Comparison of ENCODE assay signal across 1 worm cellular context in genomic region chrIII:11355758-11356323, ce11.
TF ChIP-seq lines count a peak whose summit lies in the region.

No protein-coding gene starts in this region.

TF ChIP-seq in whole organism, L4 larva, 104 proteins besides CTCF, POLR2A, EP300 and RAD21 (continued from another document):
- no peak for TF ChIP-seq nhr-77 (tag; optimal IDR thresholded peaks at IDR 0.05; lab: Kevin White, UChicago)
- TF ChIP-seq daf-19 (GFP tag; conservative IDR thresholded peaks at IDR 0.05; lab: Robert Waterston, UW), result no peak
- TF ChIP-seq vab-7 (GFP tag; IDR thresholded peaks at IDR 0.05; lab: Robert Waterston, UW), result no peak
- TF ChIP-seq egl-27 (tag; optimal IDR thresholded peaks at IDR 0.05; lab: Kevin White, UChicago), result no peak
- TF ChIP-seq Y5F2A.4 (GFP tag; optimal IDR thresholded peaks at IDR 0.05; lab: Kevin White, UChicago), result no peak
- TF ChIP-seq F10B5.3 (tag; optimal IDR thresholded peaks at IDR 0.05; lab: Kevin White, UChicago), result no peak
- TF ChIP-seq mes-2 (tag; optimal IDR thresholded peaks at IDR 0.05; lab: Kevin White, UChicago; ENCODE audit: poor library complexity, severe bottlenecking), result no peak
- no peak for TF ChIP-seq daf-16 (GFP tag; optimal IDR thresholded peaks at IDR 0.05; lab: Kevin White, UChicago)
- TF ChIP-seq daf-16 (tag; optimal IDR thresholded peaks at IDR 0.05; lab: Kevin White, UChicago), result peak; percentile 31
- no peak for TF ChIP-seq rbr-2 (tag; optimal IDR thresholded peaks at IDR 0.05; lab: Kevin White, UChicago)
- TF ChIP-seq madf-9 (GFP tag; conservative IDR thresholded peaks at IDR 0.05; lab: Robert Waterston, UW), result no peak
- no peak for TF ChIP-seq T26A8.4 (GFP tag; IDR thresholded peaks at IDR 0.05; lab: Robert Waterston, UW)
- no peak for TF ChIP-seq gei-8 (GFP tag; optimal IDR thresholded peaks at IDR 0.05; lab: Kevin White, UChicago)
- TF ChIP-seq mxl-3 (GFP tag; optimal IDR thresholded peaks at IDR 0.05; lab: Kevin White, UChicago), result peak; percentile 59
- TF ChIP-seq pqm-1 (tag; optimal IDR thresholded peaks at IDR 0.05; lab: Kevin White, UChicago), result no peak
